Worm (Caenorhabditis elegans): ENCODE data around the gene rps-0.

DNA sequence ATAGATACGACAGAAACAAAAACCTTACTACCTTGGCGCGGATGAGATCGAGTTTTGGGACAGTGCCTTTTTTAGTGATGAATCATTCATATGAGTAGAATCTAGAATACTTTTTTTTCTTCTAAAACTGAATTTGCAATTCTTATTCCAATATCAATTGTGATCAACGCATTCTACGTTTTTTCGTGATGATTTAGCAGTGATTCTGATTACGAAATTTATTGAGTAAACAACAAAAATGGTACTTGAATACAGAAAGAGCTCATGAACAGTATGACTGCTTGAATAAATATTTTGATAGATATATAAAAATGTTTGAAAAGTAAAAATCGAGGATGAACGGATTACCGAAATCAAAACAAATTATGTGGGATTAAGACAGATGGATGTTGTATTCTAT is 38.8 kb downstream of the rps-0 start, which contains the start of gene him-18:
- no peak for TF ChIP-seq him-1 (tag; optimal IDR thresholded peaks at IDR 0.05)
- no peak for TF ChIP-seq dao-5 (tag; optimal IDR thresholded peaks at IDR 0.05)

Data from whole organism, L4/young adult.